Fruit fly (Drosophila melanogaster): ENCODE results near the gene CG43074.
A peak's percentile ranks its signal among the peaks of the same experiment; 100 is the strongest.

- TF ChIP-seq Hr78 (GFP tag; optimal IDR thresholded peaks at IDR 0.05), result no peak
- TF ChIP-seq sage (GFP tag; optimal IDR thresholded peaks at IDR 0.05), result no peak
- no peak for TF ChIP-seq pan (optimal IDR thresholded peaks at IDR 0.05)
- TF ChIP-seq dsf (GFP tag; optimal IDR thresholded peaks at IDR 0.05; ENCODE audit: borderline replicate concordance), result no peak
- TF ChIP-seq fru (GFP tag; optimal IDR thresholded peaks at IDR 0.05), result peak; percentile 65
- TF ChIP-seq CG9705 (GFP tag; optimal IDR thresholded peaks at IDR 0.05), result no peak
- no peak for TF ChIP-seq Dif (GFP tag; optimal IDR thresholded peaks at IDR 0.05; ENCODE audit: partially characterized antibody)
- no peak for TF ChIP-seq usp (GFP tag; optimal IDR thresholded peaks at IDR 0.05)
- peak; percentile 53 for TF ChIP-seq h (GFP tag; optimal IDR thresholded peaks at IDR 0.05)
- no peak for TF ChIP-seq Vsx2 (GFP tag; optimal IDR thresholded peaks at IDR 0.05; ENCODE audit: partially characterized antibody)
- no peak for TF ChIP-seq jim (GFP tag; optimal IDR thresholded peaks at IDR 0.05)
Measured at dm6 chr3L:3512998-3513397, 28.5 kb upstream of the CG43074 start.

Measured in whole organism, wandering third instar larva.